Fruit fly (Drosophila melanogaster) whole organism, embryonic: Measurements from ENCODE around the gene Eig71Ed.

ENCODE experiments used
- ATbp ChIP-seq: fragments of 200-800 bp; sonication (Bioruptor generic); optimal IDR thresholded peaks from 2 replicates; lab custom pipeline; 2017; ENCODE audit warnings: missing biosample characterization, mild to moderate bottlenecking, missing genetic modification characterization, missing genetic modification reagents
- Abd-B ChIP-seq: fragments of 200-800 bp; sonication (Bioruptor generic); optimal IDR thresholded peaks from 2 replicates; lab custom pipeline; 2018; ENCODE audit warnings: missing biosample characterization, mild to moderate bottlenecking, missing genetic modification characterization, moderate library complexity
- Atf-2 ChIP-seq: fragments of 200-800 bp; sonication (Bioruptor generic); optimal IDR thresholded peaks from 2 replicates; lab custom pipeline; 2016; ENCODE audit warnings: missing biosample characterization, missing genetic modification characterization
- CG10209 ChIP-seq: fragments of 200-800 bp; sonication (Bioruptor generic); optimal IDR thresholded peaks from 3 replicates; lab custom pipeline; 2017; ENCODE audit warnings: missing biosample characterization, mild to moderate bottlenecking, missing genetic modification characterization, missing genetic modification reagents
- CG10979 ChIP-seq: fragments of 200-800 bp; sonication (Bioruptor generic); optimal IDR thresholded peaks from 2 replicates; lab custom pipeline; 2018; ENCODE audit warnings: missing biosample characterization, mild to moderate bottlenecking, missing genetic modification characterization, moderate library complexity
- CG11456 ChIP-seq: fragments of 200-800 bp; sonication (Bioruptor generic); IDR thresholded peaks from 3 replicates; pipeline ENCODE4 v1.3.6; 2022; ENCODE audit warnings: missing biosample characterization, missing genetic modification characterization
- CG12659 ChIP-seq: fragments of 200-800 bp; sonication (Bioruptor generic); optimal IDR thresholded peaks from 3 replicates; lab custom pipeline; 2017; ENCODE audit warnings: mild to moderate bottlenecking, missing biosample characterization, missing genetic modification reagents, missing genetic modification characterization
- CG1647 ChIP-seq: fragments of 200-800 bp; sonication (Bioruptor generic); optimal IDR thresholded peaks from 3 replicates; lab custom pipeline; 2016; ENCODE audit warnings: missing biosample characterization, missing genetic modification characterization
- CG18619 ChIP-seq: fragments of 200-800 bp; sonication (Bioruptor generic); optimal IDR thresholded peaks from 3 replicates; lab custom pipeline; 2017; ENCODE audit warnings: missing biosample characterization, mild to moderate bottlenecking, missing genetic modification characterization
- CG3163 ChIP-seq: fragments of 200-800 bp; sonication (Bioruptor generic); optimal IDR thresholded peaks from 3 replicates; lab custom pipeline; 2016; ENCODE audit warnings: missing biosample characterization, missing genetic modification characterization
- CG4360 ChIP-seq: fragments of 200-800 bp; sonication (Bioruptor generic); IDR thresholded peaks from 2 replicates; pipeline ENCODE4 v1.3.6; 2022; ENCODE audit warnings: missing biosample characterization, missing genetic modification characterization
- CG4854 ChIP-seq: fragments of 200-800 bp; sonication (Bioruptor generic); optimal IDR thresholded peaks from 2 replicates; lab custom pipeline; 2016; ENCODE audit warnings: missing biosample characterization, missing genetic modification characterization, inconsistent platforms
- CG8089 ChIP-seq: fragments of 200-800 bp; sonication (Bioruptor generic); optimal IDR thresholded peaks from 3 replicates; lab custom pipeline; 2016; ENCODE audit warnings: missing biosample characterization, missing genetic modification characterization
- CG9437 ChIP-seq: fragments of 200-800 bp; sonication (Bioruptor generic); optimal IDR thresholded peaks from 2 replicates; lab custom pipeline; 2018; ENCODE audit warnings: missing biosample characterization, mild to moderate bottlenecking, missing genetic modification characterization
- D19B ChIP-seq: fragments of 200-800 bp; sonication (Bioruptor generic); optimal IDR thresholded peaks from 2 replicates; lab custom pipeline; 2017; ENCODE audit warnings: missing biosample characterization, mild to moderate bottlenecking, missing genetic modification characterization
- Eip74EF ChIP-seq, 2 experiments: fragments of 200-800 bp in 1 of 2; fragments of >200 bp in 1 of 2; sonication (Bioruptor generic) in 1 of 2; optimal IDR thresholded peaks; 2 replicates each; lab custom pipeline; 2017 to 2019; ENCODE audit warnings: missing biosample characterization in 2 of 2, missing genetic modification characterization in 2 of 2, mild to moderate bottlenecking in 1 of 2, moderate library complexity in 1 of 2
- Ets97D ChIP-seq: fragments of 200-800 bp; sonication (Bioruptor generic); optimal IDR thresholded peaks from 3 replicates; lab custom pipeline; 2016; ENCODE audit warnings: missing biosample characterization, missing genetic modification characterization
- Fer1 ChIP-seq: fragments of 200-800 bp; sonication (Bioruptor generic); optimal IDR thresholded peaks from 2 replicates; lab custom pipeline; 2017; ENCODE audit warnings: missing biosample characterization, mild to moderate bottlenecking, missing genetic modification characterization
- HmgD ChIP-seq: fragments of 200-800 bp; sonication (Bioruptor generic); optimal IDR thresholded peaks from 3 replicates; lab custom pipeline; 2016; ENCODE audit warnings: missing biosample characterization, missing genetic modification characterization
- Hr39 ChIP-seq: fragments of >200 bp; optimal IDR thresholded peaks from 2 replicates; lab custom pipeline; 2017
- Hsf ChIP-seq: fragments of 200-800 bp; sonication (Bioruptor generic); optimal IDR thresholded peaks from 3 replicates; lab custom pipeline; 2016; ENCODE audit warnings: missing biosample characterization, missing genetic modification characterization
- Lim3 ChIP-seq: fragments of 200-800 bp; sonication (Bioruptor generic); IDR thresholded peaks from 2 replicates; pipeline ENCODE4 v1.3.6; 2022; ENCODE audit warnings: missing biosample characterization, missing genetic modification characterization
- Lpt ChIP-seq: fragments of >200 bp; optimal IDR thresholded peaks from 2 replicates; lab custom pipeline; 2018; ENCODE audit warnings: missing biosample characterization, missing genetic modification characterization
- MTF-1 ChIP-seq: fragments of 200-800 bp; sonication (Bioruptor generic); optimal IDR thresholded peaks from 2 replicates; lab custom pipeline; 2018; ENCODE audit warnings: missing biosample characterization, mild to moderate bottlenecking, missing genetic modification characterization, borderline replicate concordance
- Mad ChIP-seq: fragments of 200-800 bp; sonication (Bioruptor generic); optimal IDR thresholded peaks from 2 replicates; lab custom pipeline; 2016; ENCODE audit warnings: missing biosample characterization, missing genetic modification characterization
- Myb ChIP-seq: fragments of 200-800 bp; sonication (Bioruptor generic); optimal IDR thresholded peaks from 2 replicates; lab custom pipeline; 2016; ENCODE audit warnings: missing biosample characterization, missing genetic modification characterization
- NfI ChIP-seq: fragments of 200-800 bp; sonication (Bioruptor generic); optimal IDR thresholded peaks from 3 replicates; lab custom pipeline; 2018; ENCODE audit warnings: missing biosample characterization, mild to moderate bottlenecking, missing genetic modification characterization, moderate library complexity
- Ravus ChIP-seq: fragments of 200-800 bp; sonication (Bioruptor generic); IDR thresholded peaks from 2 replicates; pipeline ENCODE4 v1.3.6; 2022; ENCODE audit warnings: missing biosample characterization, missing genetic modification characterization
- Sry-β ChIP-seq: fragments of 200-800 bp; sonication (Bioruptor generic); optimal IDR thresholded peaks from 2 replicates; lab custom pipeline; 2018; ENCODE audit warnings: missing biosample characterization, mild to moderate bottlenecking, missing genetic modification characterization, moderate library complexity
- Xbp1 ChIP-seq: fragments of 200-800 bp; sonication (Bioruptor generic); optimal IDR thresholded peaks from 3 replicates; lab custom pipeline; 2016; ENCODE audit warnings: missing biosample characterization, mild to moderate bottlenecking, missing genetic modification characterization
- amos ChIP-seq: fragments of 200-800 bp; sonication (Bioruptor generic); IDR thresholded peaks from 2 replicates; pipeline ENCODE4 v1.3.6; 2022; ENCODE audit warnings: missing biosample characterization, missing genetic modification characterization; ENCODE audit not compliant: partially characterized antibody
- cas ChIP-seq: fragments of 200-800 bp; sonication (Bioruptor generic); IDR thresholded peaks from 2 replicates; pipeline ENCODE4 v1.3.6; 2022; ENCODE audit warnings: missing biosample characterization, missing genetic modification characterization
- chinmo ChIP-seq: fragments of 200-800 bp; sonication (Bioruptor generic); IDR thresholded peaks from 4 replicates; pipeline ENCODE4 v1.3.6; 2022; ENCODE audit warnings: missing biosample characterization, missing genetic modification characterization; ENCODE audit not compliant: partially characterized antibody
- danr ChIP-seq: fragments of 200-800 bp; sonication (Bioruptor generic); IDR thresholded peaks from 2 replicates; pipeline ENCODE4 v1.3.6; 2022; ENCODE audit warnings: missing biosample characterization, missing genetic modification characterization
- dpn ChIP-seq, 2 experiments: fragments of 200-800 bp; sonication (Bioruptor generic); optimal IDR thresholded peaks; 3 replicates each; lab custom pipeline; 2016; ENCODE audit warnings: missing biosample characterization in 2 of 2, missing genetic modification characterization in 2 of 2
- dysf ChIP-seq: fragments of 200-800 bp; sonication (Bioruptor generic); IDR thresholded peaks from 3 replicates; pipeline ENCODE4 v1.3.6; 2022; ENCODE audit warnings: missing biosample characterization, missing genetic modification characterization
- fd3F ChIP-seq: fragments of 200-800 bp; sonication (Bioruptor generic); optimal IDR thresholded peaks from 2 replicates; lab custom pipeline; 2018; ENCODE audit warnings: missing biosample characterization, mild to moderate bottlenecking, missing genetic modification characterization, moderate library complexity
- fru ChIP-seq: fragments of >200 bp; optimal IDR thresholded peaks from 2 replicates; lab custom pipeline; 2017
- ftz-f1 ChIP-seq: fragments of 200-800 bp; sonication (Bioruptor generic); optimal IDR thresholded peaks from 2 replicates; lab custom pipeline; 2016; ENCODE audit warnings: missing biosample characterization, missing genetic modification characterization
- jigr1 ChIP-seq: fragments of 200-800 bp; sonication (Bioruptor generic); IDR thresholded peaks from 3 replicates; pipeline ENCODE4 v1.3.6; 2022; ENCODE audit warnings: missing biosample characterization, missing genetic modification characterization
- lmd ChIP-seq: fragments of 200-800 bp; sonication (Bioruptor generic); IDR thresholded peaks from 2 replicates; pipeline ENCODE4 v1.3.6; 2022; ENCODE audit warnings: missing biosample characterization, missing genetic modification characterization
- nmo ChIP-seq: fragments of 200-800 bp; sonication (Bioruptor generic); optimal IDR thresholded peaks from 2 replicates; lab custom pipeline; 2018; ENCODE audit warnings: missing biosample characterization, mild to moderate bottlenecking, missing genetic modification characterization, moderate library complexity
- pb ChIP-seq: fragments of 200-800 bp; sonication (Bioruptor generic); optimal IDR thresholded peaks from 3 replicates; lab custom pipeline; 2016; ENCODE audit warnings: missing biosample characterization, missing genetic modification characterization
- salm ChIP-seq: fragments of 200-800 bp; sonication (Bioruptor generic); optimal IDR thresholded peaks from 2 replicates; lab custom pipeline; 2018; ENCODE audit warnings: missing biosample characterization, mild to moderate bottlenecking, missing genetic modification characterization
- tll ChIP-seq, 2 experiments: fragments of 200-800 bp in 1 of 2; fragments of >200 bp in 1 of 2; sonication (Bioruptor generic) in 1 of 2; optimal IDR thresholded peaks; 2 replicates each; lab custom pipeline; 2017 to 2019; ENCODE audit warnings: missing biosample characterization in 2 of 2, missing genetic modification characterization in 2 of 2, mild to moderate bottlenecking in 1 of 2, moderate library complexity in 1 of 2
- ttk ChIP-seq: fragments of 200-800 bp; sonication (Bioruptor generic); IDR thresholded peaks from 2 replicates; pipeline ENCODE4 v2.1.2; 2022; ENCODE audit warnings: missing biosample characterization, missing genetic modification characterization
- tx ChIP-seq: fragments of 200-800 bp; sonication (Bioruptor generic); optimal IDR thresholded peaks from 2 replicates; lab custom pipeline; 2016; ENCODE audit warnings: missing biosample characterization, missing genetic modification characterization
- vfl ChIP-seq: fragments of 200-800 bp; sonication (Bioruptor generic); optimal IDR thresholded peaks from 2 replicates; lab custom pipeline; 2016; ENCODE audit warnings: missing biosample characterization, missing genetic modification characterization
- vnd ChIP-seq: fragments of 200-800 bp; sonication (Bioruptor generic); IDR thresholded peaks from 3 replicates; pipeline ENCODE4 v1.3.6; 2022; ENCODE audit warnings: missing biosample characterization, missing genetic modification characterization; ENCODE audit not compliant: partially characterized antibody
- zfh2 ChIP-seq: fragments of 200-800 bp; sonication (Bioruptor generic); optimal IDR thresholded peaks from 2 replicates; lab custom pipeline; 2016; ENCODE audit warnings: missing biosample characterization, missing genetic modification characterization

The Eig71Ed gene

dm6 chr3L:15690711-15691591 lies 38.6 kb downstream of the Eig71Ed start (continued):
- TF ChIP-seq dysf (GFP tag; lab: Robert Waterston, UW), result 0 out of 3 replicates have a peak, but pooled peaks have one; percentile 21
- TF ChIP-seq NfI, result no peak
- TF ChIP-seq Abd-B (GFP tag; lab: Kevin White, UChicago), result no peak
- no peak for TF ChIP-seq Xbp1 (GFP tag; lab: Kevin White, UChicago)
- TF ChIP-seq ttk, result peak; percentile 14; the same call in 1 of the 2 replicates
- TF ChIP-seq Sry-β (GFP tag; lab: Kevin White, UChicago), result no peak
- TF ChIP-seq HmgD (GFP tag; lab: Kevin White, UChicago), result no peak
- TF ChIP-seq jigr1, result no peak
- TF ChIP-seq Mad (GFP tag; lab: Kevin White, UChicago), result no peak
- no peak for TF ChIP-seq CG4854 (GFP tag; lab: Kevin White, UChicago)
- TF ChIP-seq Hr39 (lab: Kevin White, UChicago), result no peak
- TF ChIP-seq vnd, result no peak
- TF ChIP-seq MTF-1 (GFP tag; lab: Kevin White, UChicago), result no peak
- TF ChIP-seq Lim3 (GFP tag; lab: Robert Waterston, UW), result no peak
- no peak for TF ChIP-seq Ravus (GFP tag; lab: Robert Waterston, UW)
- TF ChIP-seq Hsf (GFP tag; lab: Kevin White, UChicago), result no peak
- no peak for TF ChIP-seq fd3F (GFP tag; lab: Kevin White, UChicago)
- no peak for TF ChIP-seq CG4360
- no peak for TF ChIP-seq Lpt
- no peak for TF ChIP-seq danr (GFP tag; lab: Robert Waterston, UW)
- peak; percentile 86 for TF ChIP-seq CG10979
- TF ChIP-seq CG8089 (GFP tag; lab: Kevin White, UChicago), result no peak
- peak; percentile 37 for TF ChIP-seq Fer1 (GFP tag; lab: Kevin White, UChicago)
- TF ChIP-seq vfl (GFP tag; lab: Kevin White, UChicago), result no peak
- TF ChIP-seq Myb (GFP tag; lab: Kevin White, UChicago), result no peak
- TF ChIP-seq cas, result no peak
- TF ChIP-seq CG3163 (GFP tag; lab: Kevin White, UChicago), result no peak
- no peak for TF ChIP-seq zfh2 (GFP tag; lab: Kevin White, UChicago)
- no peak for TF ChIP-seq dpn (GFP tag; optimal IDR thresholded peaks at IDR 0.05; lab: Kevin White, UChicago)
- TF ChIP-seq ftz-f1, result no peak
- peak; percentile 52 for TF ChIP-seq salm (tag; lab: Kevin White, UChicago)
- no peak for TF ChIP-seq lmd (GFP tag; lab: Robert Waterston, UW)
- TF ChIP-seq CG11456 (GFP tag; lab: Robert Waterston, UW), result no peak
- TF ChIP-seq chinmo (GFP tag; lab: Robert Waterston, UW), result no peak
- TF ChIP-seq CG9437 (GFP tag; lab: Kevin White, UChicago), result peak; percentile 13
- TF ChIP-seq fru (lab: Kevin White, UChicago), result no peak
- TF ChIP-seq pb (GFP tag; lab: Kevin White, UChicago), result peak; percentile 21
- TF ChIP-seq nmo (GFP tag; lab: Kevin White, UChicago), result peak; percentile 49
- no peak for TF ChIP-seq CG1647 (GFP tag; lab: Kevin White, UChicago)
- TF ChIP-seq CG12659, result peak; percentile 4
- no peak for TF ChIP-seq D19B
- TF ChIP-seq CG18619 (GFP tag; lab: Kevin White, UChicago), result no peak
- TF ChIP-seq Eip74EF (GFP tag; optimal IDR thresholded peaks at IDR 0.05; lab: Kevin White, UChicago), result no peak
- no peak for TF ChIP-seq Atf-2 (GFP tag; lab: Kevin White, UChicago)
- TF ChIP-seq tx (GFP tag; lab: Kevin White, UChicago), result no peak
- no peak for TF ChIP-seq CG10209
- peak; percentile 56 for TF ChIP-seq ATbp
- TF ChIP-seq Ets97D (GFP tag; lab: Kevin White, UChicago), result no peak
- TF ChIP-seq tll (GFP tag; optimal IDR thresholded peaks at IDR 0.05; lab: Kevin White, UChicago), result peak in 1 of 2 experiments; percentile 47
- TF ChIP-seq amos (GFP tag; lab: Robert Waterston, UW), result no peak
